Worm (Caenorhabditis elegans): ENCODE data around the gene R04B5.11.

DNA sequence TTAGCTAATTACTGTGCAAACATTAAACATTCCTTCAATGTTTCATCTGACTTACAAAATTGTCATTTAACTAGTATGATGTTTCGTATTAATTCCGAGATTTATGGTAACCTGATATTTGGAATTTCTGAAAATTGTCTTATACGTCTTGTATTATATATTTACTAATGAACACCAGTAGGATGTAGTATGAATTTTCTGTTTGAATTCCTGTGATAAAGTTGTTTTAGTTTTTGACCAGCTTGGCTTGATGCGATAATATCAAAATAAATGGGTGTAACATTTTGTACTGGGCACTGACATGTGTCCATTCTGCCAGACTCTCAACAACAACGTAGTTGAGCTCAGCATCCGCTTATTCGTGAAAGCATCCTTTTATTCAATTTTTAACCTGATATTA is 6.2 kb downstream of the R04B5.11 start, which contains the start of gene R04B5.6:
- TF ChIP-seq pbrm-1 (GFP tag; IDR thresholded peaks at IDR 0.05) (no peak), unc-130 (GFP tag; optimal IDR thresholded peaks at IDR 0.05) (no peak), akir-1 (GFP tag; optimal IDR thresholded peaks at IDR 0.05) (no peak), him-1 (tag; optimal IDR thresholded peaks at IDR 0.05) (no peak)
